Fruit fly (Drosophila melanogaster) whole organism, embryonic: ENCODE data around the gene mus302.
A peak's percentile ranks its signal among the peaks of the same experiment; 100 is the strongest.

Experiments used
- Atf3 ChIP-seq: fragments of 200-800 bp; sonication (Bioruptor generic); optimal IDR thresholded peaks from 3 replicates; lab custom pipeline; 2016; ENCODE audit warnings: missing biosample characterization, missing genetic modification characterization
- CG12744 ChIP-seq: fragments of 200-800 bp; sonication (Bioruptor generic); optimal IDR thresholded peaks from 2 replicates; lab custom pipeline; 2016; ENCODE audit warnings: missing biosample characterization, missing genetic modification characterization
- CG15073 ChIP-seq: fragments of 200-800 bp; sonication (Bioruptor generic); optimal IDR thresholded peaks from 2 replicates; lab custom pipeline; 2016; ENCODE audit warnings: missing biosample characterization, missing genetic modification characterization
- CG1602 ChIP-seq: fragments of 200-800 bp; sonication (Bioruptor generic); optimal IDR thresholded peaks from 3 replicates; lab custom pipeline; 2016; ENCODE audit warnings: missing biosample characterization, missing genetic modification characterization
- CG1792 ChIP-seq: fragments of 200-800 bp; sonication (Bioruptor generic); optimal IDR thresholded peaks from 2 replicates; lab custom pipeline; 2016; ENCODE audit warnings: missing biosample characterization, missing genetic modification characterization
- CG18619 ChIP-seq: fragments of 200-800 bp; sonication (Bioruptor generic); optimal IDR thresholded peaks from 3 replicates; lab custom pipeline; 2017; ENCODE audit warnings: missing biosample characterization, mild to moderate bottlenecking, missing genetic modification characterization
- CG18764 ChIP-seq: fragments of 200-800 bp; sonication (Bioruptor generic); optimal IDR thresholded peaks from 3 replicates; lab custom pipeline; 2016; ENCODE audit warnings: missing biosample characterization, missing genetic modification characterization
- CG2712 ChIP-seq: fragments of 200-800 bp; optimal IDR thresholded peaks from 3 replicates; lab custom pipeline; 2019; ENCODE audit warnings: missing biosample characterization, mild to moderate bottlenecking, missing genetic modification characterization, moderate library complexity
- CG2875 ChIP-seq: fragments of 200-800 bp; sonication (Bioruptor generic); optimal IDR thresholded peaks from 2 replicates; lab custom pipeline; 2017; ENCODE audit warnings: missing biosample characterization, mild to moderate bottlenecking, missing genetic modification characterization, missing genetic modification reagents
- CG31441 ChIP-seq: fragments of 200-800 bp; sonication (Bioruptor generic); IDR thresholded peaks from 2 replicates; pipeline ENCODE4 v1.3.6; 2022; ENCODE audit warnings: missing biosample characterization, missing genetic modification characterization
- CG32767 ChIP-seq: fragments of 200-800 bp; sonication (Bioruptor generic); IDR thresholded peaks from 2 replicates; pipeline ENCODE4 v1.3.6; 2022; ENCODE audit warnings: missing biosample characterization, missing genetic modification characterization
- CG33557 ChIP-seq: fragments of 200-800 bp; sonication (Bioruptor generic); optimal IDR thresholded peaks from 2 replicates; lab custom pipeline; 2019; ENCODE audit warnings: missing biosample characterization, mild to moderate bottlenecking, missing genetic modification characterization, moderate library complexity
- CG3838 ChIP-seq: fragments of 200-800 bp; sonication (Bioruptor generic); optimal IDR thresholded peaks from 3 replicates; lab custom pipeline; 2016; ENCODE audit warnings: missing biosample characterization, missing genetic modification characterization
- CG3847 ChIP-seq: fragments of 200-800 bp; sonication (Bioruptor generic); IDR thresholded peaks from 2 replicates; pipeline ENCODE4 v1.3.6; 2022; ENCODE audit warnings: missing biosample characterization, missing genetic modification characterization
- CG5245 ChIP-seq: fragments of 200-800 bp; sonication (Bioruptor generic); optimal IDR thresholded peaks from 3 replicates; lab custom pipeline; 2016; ENCODE audit warnings: missing biosample characterization, missing genetic modification characterization
- CG6854 ChIP-seq: fragments of 200-800 bp; sonication (Bioruptor generic); optimal IDR thresholded peaks from 3 replicates; lab custom pipeline; 2017; ENCODE audit warnings: missing biosample characterization, mild to moderate bottlenecking, missing genetic modification characterization
- CG7745 ChIP-seq: fragments of 200-800 bp; sonication (Bioruptor generic); optimal IDR thresholded peaks from 2 replicates; lab custom pipeline; 2018; ENCODE audit warnings: missing biosample characterization, mild to moderate bottlenecking, missing genetic modification characterization, moderate library complexity
- CG7963 ChIP-seq: fragments of 200-800 bp; sonication (Bioruptor generic); IDR thresholded peaks from 3 replicates; pipeline ENCODE4 v1.3.6; 2022; ENCODE audit warnings: missing biosample characterization, missing genetic modification characterization; ENCODE audit not compliant: partially characterized antibody
- CG7987 ChIP-seq: fragments of 200-800 bp; sonication (Bioruptor generic); optimal IDR thresholded peaks from 2 replicates; lab custom pipeline; 2018; ENCODE audit warnings: missing biosample characterization, mild to moderate bottlenecking, missing genetic modification characterization, moderate library complexity
- CoRest ChIP-seq: fragments of 200-800 bp; sonication (Bioruptor generic); optimal IDR thresholded peaks from 3 replicates; lab custom pipeline; 2018; ENCODE audit warnings: missing biosample characterization, mild to moderate bottlenecking, missing genetic modification characterization, moderate library complexity
- Dip3 ChIP-seq: fragments of 200-800 bp; sonication (Bioruptor generic); optimal IDR thresholded peaks from 3 replicates; lab custom pipeline; 2016; ENCODE audit warnings: missing biosample characterization, missing genetic modification characterization
- Fer1 ChIP-seq: fragments of 200-800 bp; sonication (Bioruptor generic); optimal IDR thresholded peaks from 2 replicates; lab custom pipeline; 2017; ENCODE audit warnings: missing biosample characterization, mild to moderate bottlenecking, missing genetic modification characterization
- Gsc ChIP-seq: fragments of 200-800 bp; sonication (Bioruptor generic); IDR thresholded peaks from 2 replicates; pipeline ENCODE4 v1.3.6; 2022; ENCODE audit warnings: missing biosample characterization, missing genetic modification characterization
- H15 ChIP-seq: fragments of 200-800 bp; sonication (Bioruptor generic); IDR thresholded peaks from 3 replicates; pipeline ENCODE4 v1.3.6; 2022; ENCODE audit warnings: missing biosample characterization, missing genetic modification characterization
- Lpt ChIP-seq: fragments of >200 bp; optimal IDR thresholded peaks from 2 replicates; lab custom pipeline; 2018; ENCODE audit warnings: missing biosample characterization, missing genetic modification characterization
- Neu2 ChIP-seq: fragments of 200-800 bp; sonication (Bioruptor generic); optimal IDR thresholded peaks from 3 replicates; lab custom pipeline; 2016; ENCODE audit warnings: missing biosample characterization, missing genetic modification characterization, borderline replicate concordance
- Oaz ChIP-seq: fragments of 200-800 bp; sonication (Bioruptor generic); IDR thresholded peaks from 2 replicates; pipeline ENCODE4 v1.3.6; 2022; ENCODE audit warnings: missing biosample characterization, missing genetic modification characterization
- Opbp ChIP-seq: fragments of 200-800 bp; sonication (Bioruptor generic); IDR thresholded peaks from 3 replicates; pipeline ENCODE4 v1.3.6; 2022; ENCODE audit warnings: missing biosample characterization, missing genetic modification characterization; ENCODE audit not compliant: partially characterized antibody
- Ravus ChIP-seq: fragments of 200-800 bp; sonication (Bioruptor generic); IDR thresholded peaks from 2 replicates; pipeline ENCODE4 v1.3.6; 2022; ENCODE audit warnings: missing biosample characterization, missing genetic modification characterization
- Sry-δ ChIP-seq: fragments of 200-800 bp; sonication (Bioruptor generic); optimal IDR thresholded peaks from 2 replicates; lab custom pipeline; 2016; ENCODE audit warnings: missing biosample characterization, missing genetic modification characterization
- ap ChIP-seq: fragments of 200-800 bp; sonication (Bioruptor generic); IDR thresholded peaks from 2 replicates; pipeline ENCODE4 v1.3.6; 2022; ENCODE audit warnings: missing biosample characterization, missing genetic modification characterization
- ara ChIP-seq: fragments of 200-800 bp; sonication (Bioruptor generic); IDR thresholded peaks from 2 replicates; pipeline ENCODE4 v1.3.6; 2022; ENCODE audit warnings: missing biosample characterization, missing genetic modification characterization
- bsh ChIP-seq, 2 experiments: fragments of 200-800 bp; sonication (Bioruptor generic); optimal IDR thresholded peaks; 2 replicates each; lab custom pipeline; 2017 to 2018; ENCODE audit warnings: mild to moderate bottlenecking in 2 of 2, missing biosample characterization in 2 of 2, missing genetic modification characterization in 2 of 2, moderate library complexity in 1 of 2
- cad ChIP-seq: fragments of >200 bp; optimal IDR thresholded peaks from 2 replicates; lab custom pipeline; 2017; ENCODE audit warnings: missing biosample characterization, missing genetic modification characterization
- cas ChIP-seq: fragments of 200-800 bp; sonication (Bioruptor generic); IDR thresholded peaks from 2 replicates; pipeline ENCODE4 v1.3.6; 2022; ENCODE audit warnings: missing biosample characterization, missing genetic modification characterization
- cg ChIP-seq: fragments of 200-800 bp; sonication (Bioruptor generic); optimal IDR thresholded peaks from 3 replicates; lab custom pipeline; 2019; ENCODE audit warnings: missing biosample characterization, mild to moderate bottlenecking, missing genetic modification characterization, moderate library complexity
- crc ChIP-seq: fragments of 200-800 bp; sonication (Bioruptor generic); optimal IDR thresholded peaks from 2 replicates; lab custom pipeline; 2016; ENCODE audit warnings: missing biosample characterization, missing genetic modification characterization
- croc ChIP-seq: fragments of 200-800 bp; sonication (Bioruptor generic); conservative IDR thresholded peaks from 3 replicates; pipeline ENCODE4 v1.3.6; 2022; ENCODE audit warnings: missing biosample characterization, missing genetic modification characterization
- ftz-f1 ChIP-seq: fragments of 200-800 bp; sonication (Bioruptor generic); optimal IDR thresholded peaks from 2 replicates; lab custom pipeline; 2016; ENCODE audit warnings: missing biosample characterization, missing genetic modification characterization
- fu2 ChIP-seq: fragments of 200-800 bp; sonication (Bioruptor generic); optimal IDR thresholded peaks from 2 replicates; lab custom pipeline; 2016; ENCODE audit warnings: missing biosample characterization, missing genetic modification characterization
- maf-S ChIP-seq: fragments of 200-800 bp; sonication (Bioruptor generic); optimal IDR thresholded peaks from 2 replicates; lab custom pipeline; 2016; ENCODE audit warnings: missing biosample characterization, missing genetic modification characterization
- odd ChIP-seq: fragments of 200-800 bp; sonication (Bioruptor generic); optimal IDR thresholded peaks from 2 replicates; lab custom pipeline; 2017; ENCODE audit warnings: missing biosample characterization, mild to moderate bottlenecking, missing genetic modification characterization
- pan ChIP-seq, 4 experiments: fragments of >200 bp in 3 of 4; fragments of 200-800 bp in 1 of 4; sonication (Bioruptor generic) in 1 of 4; optimal IDR thresholded peaks in 3 of 4; IDR thresholded peaks in 1 of 4; 2 replicates each; pipeline versions ENCODE4 v1.3.6 to Lab custom; 2017 to 2022; ENCODE audit warnings: missing biosample characterization in 2 of 4, missing genetic modification characterization in 2 of 4, mixed read lengths in 1 of 4
- peb ChIP-seq: fragments of 200-800 bp; sonication (Bioruptor generic); IDR thresholded peaks from 2 replicates; pipeline ENCODE4 v1.3.6; 2022; ENCODE audit warnings: missing biosample characterization, missing genetic modification characterization
- pfk ChIP-seq: fragments of 200-800 bp; sonication (Bioruptor generic); optimal IDR thresholded peaks from 2 replicates; lab custom pipeline; 2018; ENCODE audit warnings: missing biosample characterization, mild to moderate bottlenecking, missing genetic modification characterization, moderate library complexity
- pnt ChIP-seq: fragments of 200-800 bp; sonication (Bioruptor generic); optimal IDR thresholded peaks from 3 replicates; lab custom pipeline; 2016; ENCODE audit warnings: missing biosample characterization, missing genetic modification characterization
- repo ChIP-seq: fragments of 200-800 bp; sonication (Bioruptor generic); optimal IDR thresholded peaks from 2 replicates; lab custom pipeline; 2016; ENCODE audit warnings: missing biosample characterization, missing genetic modification characterization
- schlank ChIP-seq: fragments of 200-800 bp; sonication (Bioruptor generic); optimal IDR thresholded peaks from 2 replicates; lab custom pipeline; 2018; ENCODE audit warnings: missing biosample characterization, mild to moderate bottlenecking, missing genetic modification characterization
- sug ChIP-seq: fragments of 200-800 bp; optimal IDR thresholded peaks from 2 replicates; lab custom pipeline; 2019; ENCODE audit warnings: missing biosample characterization, mild to moderate bottlenecking, missing genetic modification characterization, moderate library complexity
- trem ChIP-seq: fragments of 200-800 bp; optimal IDR thresholded peaks from 3 replicates; lab custom pipeline; 2019; ENCODE audit warnings: missing biosample characterization, mild to moderate bottlenecking, missing genetic modification characterization, moderate library complexity
- zen ChIP-seq: fragments of 200-800 bp; sonication (Bioruptor generic); optimal IDR thresholded peaks from 3 replicates; lab custom pipeline; 2018; ENCODE audit warnings: missing biosample characterization, mild to moderate bottlenecking, missing genetic modification characterization, moderate library complexity

mus302 gene

dm6 chr3L:16808139-16808538 lies 28.6 kb upstream of the mus302 start (continued):
- TF ChIP-seq cg (GFP tag; lab: Kevin White, UChicago) (no peak), maf-S (GFP tag; lab: Kevin White, UChicago) (no peak), CG3847 (GFP tag; lab: Robert Waterston, UW) (peak; percentile 45; the same call in 1 of the 2 replicates), CG6854 (no peak), CG2875 (GFP tag; lab: Kevin White, UChicago) (no peak), fu2 (GFP tag; lab: Kevin White, UChicago) (no peak), Ravus (GFP tag; lab: Robert Waterston, UW) (no peak), odd (GFP tag; lab: Kevin White, UChicago) (no peak), Dip3 (GFP tag; lab: Kevin White, UChicago) (no peak), CG2712 (tag; lab: Kevin White, UChicago) (peak; percentile 47), cas (GFP tag; lab: Robert Waterston, UW) (no peak), CG1602 (GFP tag; lab: Kevin White, UChicago) (no peak), CG7987 (GFP tag; lab: Kevin White, UChicago) (no peak), sug (peak; percentile 43), CoRest (peak; percentile 90), CG1792 (GFP tag; lab: Kevin White, UChicago) (peak; percentile 12), pan (optimal IDR thresholded peaks at IDR 0.05; lab: Kevin White, UChicago) (no peak), pan (GFP tag; optimal IDR thresholded peaks at IDR 0.05 in 1 of 2, IDR thresholded peaks at IDR 0.05 in 1 of 2) (no peak), CG31441 (GFP tag; lab: Robert Waterston, UW) (0 out of 2 replicates have a peak, but pooled peaks have one; percentile 27), CG18619 (GFP tag; lab: Kevin White, UChicago) (no peak), CG7963 (GFP tag; lab: Robert Waterston, UW) (no peak), CG12744 (GFP tag; lab: Kevin White, UChicago) (peak; percentile 11), zen (peak; percentile 32), Fer1 (GFP tag; lab: Kevin White, UChicago) (no peak), Oaz (GFP tag; lab: Robert Waterston, UW) (no peak), CG7745 (tag; lab: Kevin White, UChicago) (no peak), croc (GFP tag; lab: Robert Waterston, UW) (no peak), ap (GFP tag; lab: Robert Waterston, UW) (no peak), H15 (GFP tag; lab: Robert Waterston, UW) (0 out of 3 replicates have a peak, but pooled peaks have one; percentile 12), ara (peak; percentile 11; the same call in 1 of the 2 replicates), bsh (GFP tag; optimal IDR thresholded peaks at IDR 0.05; lab: Kevin White, UChicago) (no peak), Sry-δ (GFP tag; lab: Kevin White, UChicago) (peak; percentile 48), repo (GFP tag; lab: Kevin White, UChicago) (no peak), CG15073 (GFP tag; lab: Kevin White, UChicago) (no peak), CG32767 (no peak), Neu2 (no peak), crc (GFP tag; lab: Kevin White, UChicago) (no peak), CG3838 (no peak), peb (GFP tag; lab: Robert Waterston, UW) (no peak), CG5245 (no peak), schlank (no peak), Atf3 (GFP tag; lab: Kevin White, UChicago) (no peak), Opbp (GFP tag; lab: Robert Waterston, UW) (peak; percentile 55; the same call in 1 of the 3 replicates), Lpt (GFP tag; lab: Kevin White, UChicago) (no peak), ftz-f1 (peak; percentile 30), cad (GFP tag; lab: Kevin White, UChicago) (no peak), pfk (GFP tag; lab: Kevin White, UChicago) (no peak), CG33557 (no peak), trem (peak; percentile 47), CG18764 (GFP tag; lab: Kevin White, UChicago) (no peak), pnt (GFP tag; lab: Kevin White, UChicago) (no peak), Gsc (GFP tag; lab: Robert Waterston, UW) (no peak)
